Worm (Caenorhabditis elegans) whole organism, L4/young adult: ENCODE results near the gene bas-1.

Experiments used
- W03F9.2 ChIP-seq: fragments of 150-350 bp; optimal IDR thresholded peaks from 2 replicates; lab custom pipeline; 2014; ENCODE audit warnings: missing biosample characterization, missing genetic modification characterization
- dao-5 ChIP-seq: sonication (generic microtip); optimal IDR thresholded peaks from 2 replicates; lab custom pipeline; 2016; ENCODE audit warnings: missing genotype, missing genetic modification characterization, moderate library complexity, missing compliant biosample characterization

ce11 chrIII:5611604-5612324, at the start of gene bas-1:
- TF ChIP-seq dao-5, result no peak
- TF ChIP-seq W03F9.2 (tag; lab: Kevin White, UChicago), result no peak
